ENCODE assay signal across 2 worm cellular contexts in the genomic region with DNA sequence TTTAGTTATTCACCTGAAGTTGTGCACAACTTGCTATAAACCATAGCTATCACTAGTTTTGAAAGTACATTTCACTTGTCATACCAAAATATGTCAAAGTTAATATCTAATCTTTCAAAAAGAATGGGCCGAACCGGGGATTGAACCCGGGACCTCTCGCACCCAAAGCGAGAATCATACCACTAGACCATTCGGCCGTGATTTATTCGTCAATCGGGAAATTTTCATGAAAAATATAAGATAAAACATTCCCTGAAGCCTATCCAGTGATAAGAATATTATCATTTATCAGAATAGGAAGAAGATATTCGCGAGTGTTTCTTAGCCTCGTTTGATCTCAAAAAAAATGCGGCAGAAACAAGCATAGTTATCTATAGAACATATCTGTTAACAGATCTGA.
TF ChIP-seq lines count a peak whose summit lies in the region.

No protein-coding gene starts in this region.

TF ChIP-seq in whole organism, L4 larva, 104 proteins besides CTCF, POLR2A, EP300 and RAD21:
- TF ChIP-seq F26F4.8 (GFP tag; conservative IDR thresholded peaks at IDR 0.05; lab: Robert Waterston, UW), result 0 out of 2 replicates have a peak, but pooled peaks have one; percentile 10

TF ChIP-seq in whole organism, young adult, 124 proteins besides CTCF, POLR2A, EP300 and RAD21:
- TF ChIP-seq B0261.1 (tag; optimal IDR thresholded peaks at IDR 0.05; lab: Kevin White, UChicago) (peak; percentile 46), tbp1 (GFP tag; optimal IDR thresholded peaks at IDR 0.05; lab: Kevin White, UChicago) (peak; percentile 77), rpc-1 (optimal IDR thresholded peaks at IDR 0.05; lab: Kevin White, UChicago) (peak; percentile 37), rpc-1 (tag; optimal IDR thresholded peaks at IDR 0.05; lab: Kevin White, UChicago) (peak; percentile 70), him-1 (tag; optimal IDR thresholded peaks at IDR 0.05; lab: Kevin White, UChicago) (peak; percentile 38)
